Fruit fly (Drosophila melanogaster): ENCODE data around the gene CG11444.

CG11444 gene

dm6 chrX:4582422-4582821 is 28.2 kb upstream of the CG11444 start (continued):
- TF ChIP-seq ranshi (GFP tag; IDR thresholded peaks at IDR 0.05) (no peak), prd (optimal IDR thresholded peaks at IDR 0.05) (no peak), prd (GFP tag; IDR thresholded peaks at IDR 0.05) (0 out of 3 replicates have a peak, but pooled peaks have one; percentile 15), ab (GFP tag; optimal IDR thresholded peaks at IDR 0.05) (no peak), danr (GFP tag; IDR thresholded peaks at IDR 0.05) (no peak), nom (GFP tag; optimal IDR thresholded peaks at IDR 0.05) (no peak), CG8388 (GFP tag; optimal IDR thresholded peaks at IDR 0.05) (no peak), Med (GFP tag) (no peak), bab2 (GFP tag; optimal IDR thresholded peaks at IDR 0.05) (no peak), Hr51 (GFP tag; optimal IDR thresholded peaks at IDR 0.05) (peak in 1 of 2 experiments; percentile 13)

- peak; percentile 17 for TF ChIP-seq Atf-2 (GFP tag; optimal IDR thresholded peaks at IDR 0.05)
- TF ChIP-seq CG10274 (GFP tag; optimal IDR thresholded peaks at IDR 0.05): no peak
- TF ChIP-seq CG9727 (GFP tag; optimal IDR thresholded peaks at IDR 0.05): peak; percentile 43
- no peak for TF ChIP-seq nerfin-2 (GFP tag; IDR thresholded peaks at IDR 0.05; ENCODE audit: partially characterized antibody)
- peak in 1 of 3 experiments; percentile 3 for TF ChIP-seq Stat92E (GFP tag; optimal IDR thresholded peaks at IDR 0.05)
- no peak for TF ChIP-seq Gug (GFP tag; IDR thresholded peaks at IDR 0.05)
- TF ChIP-seq unpg (GFP tag; optimal IDR thresholded peaks at IDR 0.05): peak; percentile 54
- 0 out of 2 replicates have a peak, but pooled peaks have one; percentile 13 for TF ChIP-seq peb (GFP tag; IDR thresholded peaks at IDR 0.05)
- peak; percentile 45 for TF ChIP-seq Sox102F (GFP tag; optimal IDR thresholded peaks at IDR 0.05)
- peak; percentile 53; the same call in 1 of the 2 replicates for TF ChIP-seq CG31441 (GFP tag; IDR thresholded peaks at IDR 0.05)
- TF ChIP-seq CG6254 (GFP tag; optimal IDR thresholded peaks at IDR 0.05): peak; percentile 57
- TF ChIP-seq Bgb (GFP tag; IDR thresholded peaks at IDR 0.05; ENCODE audit: partially characterized antibody): no peak
- no peak for TF ChIP-seq dm (GFP tag; optimal IDR thresholded peaks at IDR 0.05)
- peak; percentile 13 for TF ChIP-seq nerfin-1 (tag; optimal IDR thresholded peaks at IDR 0.05)
- TF ChIP-seq bsh (GFP tag; optimal IDR thresholded peaks at IDR 0.05): peak in 1 of 2 experiments; percentile 82
- no peak for TF ChIP-seq CG8944 (GFP tag; optimal IDR thresholded peaks at IDR 0.05)
- TF ChIP-seq CG4730 (GFP tag; IDR thresholded peaks at IDR 0.05): peak; percentile 40; the same call in 1 of the 2 replicates
- peak; percentile 20 for TF ChIP-seq Hr3 (GFP tag; optimal IDR thresholded peaks at IDR 0.05)
- TF ChIP-seq CG16863 (GFP tag; optimal IDR thresholded peaks at IDR 0.05): peak; percentile 30
- TF ChIP-seq disco-r (GFP tag; optimal IDR thresholded peaks at IDR 0.05): no peak
- TF ChIP-seq gsb (GFP tag; IDR thresholded peaks at IDR 0.05): no peak
- no peak for TF ChIP-seq Ets65A (GFP tag)
- no peak for TF ChIP-seq lov (optimal IDR thresholded peaks at IDR 0.05)
- no peak for TF ChIP-seq lov (GFP tag; IDR thresholded peaks at IDR 0.05)
- TF ChIP-seq CG10267 (tag; optimal IDR thresholded peaks at IDR 0.05): peak; percentile 52
- TF ChIP-seq CG6813 (GFP tag; optimal IDR thresholded peaks at IDR 0.05): peak; percentile 3
- TF ChIP-seq ATbp (GFP tag; optimal IDR thresholded peaks at IDR 0.05): peak; percentile 29
- TF ChIP-seq ci (GFP tag; IDR thresholded peaks at IDR 0.05): peak; percentile 52; the same call in 1 of the 3 replicates
- no peak for TF ChIP-seq CG12659 (GFP tag; optimal IDR thresholded peaks at IDR 0.05)
- peak; percentile 39 for TF ChIP-seq CG4424 (GFP tag; optimal IDR thresholded peaks at IDR 0.05)
- peak; percentile 8 for TF ChIP-seq CG1602 (GFP tag; optimal IDR thresholded peaks at IDR 0.05)
- peak; percentile 38 for TF ChIP-seq CG30403 (GFP tag; optimal IDR thresholded peaks at IDR 0.05)
- TF ChIP-seq schlank (tag; optimal IDR thresholded peaks at IDR 0.05): no peak
- no peak for TF ChIP-seq CG5245 (GFP tag; optimal IDR thresholded peaks at IDR 0.05)
- TF ChIP-seq CG17802 (tag; optimal IDR thresholded peaks at IDR 0.05): peak; percentile 43
- TF ChIP-seq D (optimal IDR thresholded peaks at IDR 0.05): no peak
- TF ChIP-seq D (GFP tag; optimal IDR thresholded peaks at IDR 0.05): peak; percentile 55
- TF ChIP-seq Optix (GFP tag; IDR thresholded peaks at IDR 0.05): no peak
- TF ChIP-seq CG16815 (GFP tag; optimal IDR thresholded peaks at IDR 0.05): peak; percentile 17
- peak; percentile 43 for TF ChIP-seq CoRest (tag; optimal IDR thresholded peaks at IDR 0.05)
Observed at dm6 chrX:4581769-4582168, 27.6 kb upstream of the CG11444 start.

Data from whole organism, embryonic.